Fruit fly (Drosophila melanogaster): ENCODE results near the gene Agpat4.

Gene Agpat4

DNA sequence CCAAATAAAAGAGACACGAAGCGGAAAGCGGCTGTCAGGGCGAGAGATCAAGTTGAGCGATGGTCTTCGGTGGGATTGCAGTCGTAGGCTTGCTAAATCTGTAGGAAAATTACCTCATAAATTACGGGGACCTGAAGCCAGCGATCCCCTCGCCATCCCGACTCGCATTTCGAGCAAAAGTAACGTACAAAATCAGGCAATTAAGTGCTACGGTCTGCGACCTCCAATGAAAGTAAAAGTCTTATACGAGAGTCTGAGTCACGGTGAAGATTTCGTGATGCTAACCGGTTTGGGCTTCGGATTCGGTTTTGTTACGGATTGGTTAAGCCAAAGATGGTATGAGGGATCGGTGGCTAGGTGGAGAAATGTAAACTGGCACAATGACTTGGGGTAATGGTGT lies 41.5 kb downstream of the Agpat4 start:
- TF ChIP-seq CG11617 (GFP tag; optimal IDR thresholded peaks at IDR 0.05): no peak
- TF ChIP-seq Crg-1 (GFP tag; optimal IDR thresholded peaks at IDR 0.05): no peak
- TF ChIP-seq CG1620 (GFP tag; optimal IDR thresholded peaks at IDR 0.05): no peak
- no peak for TF ChIP-seq Hr96 (GFP tag; optimal IDR thresholded peaks at IDR 0.05)
- TF ChIP-seq Clk (GFP tag; optimal IDR thresholded peaks at IDR 0.05): no peak
- TF ChIP-seq CG7101 (tag; optimal IDR thresholded peaks at IDR 0.05): no peak
- no peak for TF ChIP-seq cnc (optimal IDR thresholded peaks at IDR 0.05)
- TF ChIP-seq CG12768 (GFP tag; optimal IDR thresholded peaks at IDR 0.05): no peak
- TF ChIP-seq CG5204 (GFP tag; optimal IDR thresholded peaks at IDR 0.05): no peak
- no peak for TF ChIP-seq CG14711 (tag; optimal IDR thresholded peaks at IDR 0.05)
- TF ChIP-seq bab1 (GFP tag; optimal IDR thresholded peaks at IDR 0.05): no peak
- no peak for TF ChIP-seq pad (GFP tag; optimal IDR thresholded peaks at IDR 0.05)
- no peak for TF ChIP-seq CG7045 (GFP tag; optimal IDR thresholded peaks at IDR 0.05)
- TF ChIP-seq toe (GFP tag; optimal IDR thresholded peaks at IDR 0.05): no peak
- no peak for TF ChIP-seq tj (GFP tag; optimal IDR thresholded peaks at IDR 0.05)
- no peak for TF ChIP-seq CG33017 (tag; optimal IDR thresholded peaks at IDR 0.05)
- TF ChIP-seq ovo (GFP tag; optimal IDR thresholded peaks at IDR 0.05): no peak

dm6 chr3L:16339463-16339862 lies 41.9 kb downstream of the Agpat4 start:
- TF ChIP-seq CG5204 (GFP tag; optimal IDR thresholded peaks at IDR 0.05) (no peak), Mnt (GFP tag; optimal IDR thresholded peaks at IDR 0.05) (no peak), pad (GFP tag; optimal IDR thresholded peaks at IDR 0.05) (no peak), CG12768 (GFP tag; optimal IDR thresholded peaks at IDR 0.05) (no peak), toe (GFP tag; optimal IDR thresholded peaks at IDR 0.05) (no peak), Crg-1 (GFP tag; optimal IDR thresholded peaks at IDR 0.05) (no peak), Clk (GFP tag; optimal IDR thresholded peaks at IDR 0.05) (no peak), tj (GFP tag; optimal IDR thresholded peaks at IDR 0.05) (no peak), Hr96 (GFP tag; optimal IDR thresholded peaks at IDR 0.05) (no peak), CG14711 (tag; optimal IDR thresholded peaks at IDR 0.05) (no peak), cic (GFP tag; optimal IDR thresholded peaks at IDR 0.05) (no peak), ovo (GFP tag; optimal IDR thresholded peaks at IDR 0.05) (no peak)

DNA sequence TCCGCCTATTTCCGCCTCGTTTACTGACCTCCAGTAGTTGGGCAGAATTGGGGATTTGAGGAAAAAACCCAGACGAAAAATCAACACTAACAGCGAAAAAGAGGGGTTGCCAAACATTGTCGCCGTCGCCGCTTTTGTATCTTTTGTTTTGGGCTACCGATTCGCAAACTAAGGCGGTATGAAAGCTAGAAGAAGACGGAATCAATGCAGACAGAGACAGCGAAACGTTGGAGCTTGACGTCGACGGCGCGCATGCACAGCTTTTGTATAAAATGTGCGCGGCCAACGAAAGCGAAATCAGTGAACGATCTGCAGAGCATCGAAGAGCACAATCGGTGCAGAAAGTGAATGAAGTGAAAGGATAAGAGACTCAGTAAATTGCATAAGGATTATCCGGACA lies 42.7 kb downstream of the Agpat4 start, which contains the start of gene CG4998:
TSS of gene CG4998 (plus strand) at position 301 of the 400 bp plus-strand sequence.
- no peak for TF ChIP-seq Crg-1 (GFP tag; optimal IDR thresholded peaks at IDR 0.05)
- TF ChIP-seq kay (GFP tag; ENCODE audit: borderline replicate concordance): no peak
- no peak for TF ChIP-seq CG12768 (GFP tag; optimal IDR thresholded peaks at IDR 0.05)
- TF ChIP-seq bab1 (GFP tag; optimal IDR thresholded peaks at IDR 0.05): no peak
- no peak for TF ChIP-seq pad (GFP tag; optimal IDR thresholded peaks at IDR 0.05)
- TF ChIP-seq CG7045 (GFP tag; optimal IDR thresholded peaks at IDR 0.05): no peak
- TF ChIP-seq toe (GFP tag; optimal IDR thresholded peaks at IDR 0.05): no peak
- TF ChIP-seq ovo (GFP tag; optimal IDR thresholded peaks at IDR 0.05): no peak
- no peak for TF ChIP-seq tj (GFP tag; optimal IDR thresholded peaks at IDR 0.05)
- TF ChIP-seq Mnt (GFP tag; optimal IDR thresholded peaks at IDR 0.05): no peak
- TF ChIP-seq CG5204 (GFP tag; optimal IDR thresholded peaks at IDR 0.05): no peak
- TF ChIP-seq CG1620 (GFP tag; optimal IDR thresholded peaks at IDR 0.05): no peak
- no peak for TF ChIP-seq CG33017 (tag; optimal IDR thresholded peaks at IDR 0.05)
- no peak for TF ChIP-seq Hr96 (GFP tag; optimal IDR thresholded peaks at IDR 0.05)
- no peak for TF ChIP-seq CG14711 (tag; optimal IDR thresholded peaks at IDR 0.05)
- no peak for TF ChIP-seq cic (GFP tag; optimal IDR thresholded peaks at IDR 0.05)
- TF ChIP-seq CG11617 (GFP tag; optimal IDR thresholded peaks at IDR 0.05): no peak
- no peak for TF ChIP-seq Clk (GFP tag; optimal IDR thresholded peaks at IDR 0.05)
- no peak for TF ChIP-seq CG7101 (tag; optimal IDR thresholded peaks at IDR 0.05)

DNA sequence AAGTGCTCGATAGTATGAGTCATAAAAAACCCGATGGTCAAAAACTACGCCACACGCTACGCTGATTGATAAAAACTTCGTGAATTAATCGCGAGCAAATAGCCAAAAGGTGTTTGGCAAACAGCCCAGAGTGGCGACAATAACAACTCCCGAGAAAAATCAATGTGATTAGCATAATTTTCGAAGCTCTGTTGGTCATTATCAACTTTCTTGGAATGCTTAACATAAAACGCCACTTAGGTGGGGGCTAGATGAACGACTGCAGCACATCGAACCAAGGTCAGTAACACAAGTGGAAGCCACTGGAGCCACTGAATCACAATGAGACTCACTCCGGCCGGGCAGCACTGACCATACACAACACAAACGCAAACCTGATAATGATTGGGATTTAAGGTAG lies 43.6 kb downstream of the Agpat4 start:
- TF ChIP-seq tj (GFP tag; optimal IDR thresholded peaks at IDR 0.05): no peak
- TF ChIP-seq CG12768 (GFP tag; optimal IDR thresholded peaks at IDR 0.05): no peak
- TF ChIP-seq bab1 (GFP tag; optimal IDR thresholded peaks at IDR 0.05): no peak

dm6 chr3L:16334876-16335275 lies 46.5 kb downstream of the Agpat4 start:
- no peak for TF ChIP-seq Mnt (GFP tag; optimal IDR thresholded peaks at IDR 0.05)
- no peak for TF ChIP-seq CG5204 (GFP tag; optimal IDR thresholded peaks at IDR 0.05)
- no peak for TF ChIP-seq bab1 (GFP tag; optimal IDR thresholded peaks at IDR 0.05)
- no peak for TF ChIP-seq ovo (GFP tag; optimal IDR thresholded peaks at IDR 0.05)
- no peak for TF ChIP-seq cnc (optimal IDR thresholded peaks at IDR 0.05)
- TF ChIP-seq tj (GFP tag; optimal IDR thresholded peaks at IDR 0.05): no peak

- TF ChIP-seq CG7045 (GFP tag; optimal IDR thresholded peaks at IDR 0.05) (no peak), tj (GFP tag; optimal IDR thresholded peaks at IDR 0.05) (no peak), Hr96 (GFP tag; optimal IDR thresholded peaks at IDR 0.05) (no peak), ovo (GFP tag; optimal IDR thresholded peaks at IDR 0.05) (no peak), toe (GFP tag; optimal IDR thresholded peaks at IDR 0.05) (no peak), kay (GFP tag; ENCODE audit: borderline replicate concordance) (no peak), cnc (optimal IDR thresholded peaks at IDR 0.05) (no peak), pad (GFP tag; optimal IDR thresholded peaks at IDR 0.05) (no peak), Crg-1 (GFP tag; optimal IDR thresholded peaks at IDR 0.05) (no peak), Clk (GFP tag; optimal IDR thresholded peaks at IDR 0.05) (no peak), Mnt (GFP tag; optimal IDR thresholded peaks at IDR 0.05) (no peak), CG1620 (GFP tag; optimal IDR thresholded peaks at IDR 0.05) (no peak)
These were observed 48.4 kb downstream of the Agpat4 start, which contains the start of gene CG13056 for dm6 chr3L:16333013-16333412. CG13056 (plus strand) TSS chr3L:16333313.

dm6 chr3L:16331633-16332032 lies 49.7 kb downstream of the Agpat4 start, which contains the start of gene retinin:
retinin (plus strand) TSS chr3L:16331933.
- TF ChIP-seq Crg-1 (GFP tag; optimal IDR thresholded peaks at IDR 0.05) (no peak), CG5204 (GFP tag; optimal IDR thresholded peaks at IDR 0.05) (no peak), cic (GFP tag; optimal IDR thresholded peaks at IDR 0.05) (no peak), CG33017 (tag; optimal IDR thresholded peaks at IDR 0.05) (no peak), CG1620 (GFP tag; optimal IDR thresholded peaks at IDR 0.05) (no peak), toe (GFP tag; optimal IDR thresholded peaks at IDR 0.05) (no peak), CG7101 (tag; optimal IDR thresholded peaks at IDR 0.05) (no peak), bab1 (GFP tag; optimal IDR thresholded peaks at IDR 0.05) (no peak), cnc (optimal IDR thresholded peaks at IDR 0.05) (no peak)

All from whole organism, adult.